Worm (Caenorhabditis elegans) whole organism, early embryonic: ENCODE data around the gene F18F11.4.

Source experiments
- B0310.2 ChIP-seq: sonication (generic microtip); optimal IDR thresholded peaks from 2 replicates; lab custom pipeline; 2016; ENCODE audit warnings: mild to moderate bottlenecking, missing genetic modification characterization, missing compliant biosample characterization
- F13C5.2 ChIP-seq: sonication (generic microtip); optimal IDR thresholded peaks from 2 replicates; lab custom pipeline; 2017; ENCODE audit warnings: mild to moderate bottlenecking, missing genetic modification characterization, inconsistent platforms, missing compliant biosample characterization
- aly-1 ChIP-seq: sonication (generic microtip); optimal IDR thresholded peaks from 2 replicates; lab custom pipeline; 2016; ENCODE audit warnings: missing genetic modification characterization, missing compliant biosample characterization
- ama-1 ChIP-seq: fragments of 150-350 bp; optimal IDR thresholded peaks from 2 replicates; lab custom pipeline; 2014
- ceh-13 ChIP-seq: fragments of 200-800 bp; sonication (Bioruptor generic); optimal IDR thresholded peaks from 2 replicates; lab custom pipeline; 2018; ENCODE audit warnings: mild to moderate bottlenecking, missing genetic modification characterization, missing compliant biosample characterization
- ceh-36 ChIP-seq: sonication (generic microtip); optimal IDR thresholded peaks from 2 replicates; lab custom pipeline; 2016; ENCODE audit warnings: missing genetic modification characterization, inconsistent platforms, missing compliant biosample characterization
- ets-7 ChIP-seq: sonication (generic microtip); optimal IDR thresholded peaks from 2 replicates; lab custom pipeline; 2016; ENCODE audit warnings: missing genotype, missing genetic modification characterization, missing compliant biosample characterization
- flt-1 ChIP-seq: fragments of 200-800 bp; sonication (Bioruptor generic); IDR thresholded peaks from 2 replicates; pipeline ENCODE4 v1.3.6; 2022; ENCODE audit warnings: missing genetic modification characterization, missing compliant biosample characterization
- hmbx-1 ChIP-seq: sonication (generic microtip); optimal IDR thresholded peaks from 2 replicates; lab custom pipeline; 2016; ENCODE audit warnings: mild to moderate bottlenecking, missing genetic modification characterization, missing compliant biosample characterization
- hmg-4 ChIP-seq: fragments of 200-800 bp; sonication (Bioruptor generic); optimal IDR thresholded peaks from 2 replicates; lab custom pipeline; 2018; ENCODE audit warnings: mild to moderate bottlenecking, missing genetic modification characterization, missing compliant biosample characterization
- hnd-1 ChIP-seq: sonication (generic microtip); optimal IDR thresholded peaks from 2 replicates; lab custom pipeline; 2016; ENCODE audit warnings: missing genetic modification characterization, missing compliant biosample characterization
- pes-1 ChIP-seq: fragments of 200-800 bp; sonication (Bioruptor generic); IDR thresholded peaks from 2 replicates; pipeline ENCODE4 v1.3.6; 2022; ENCODE audit warnings: missing genetic modification reagents, missing genetic modification characterization, missing compliant biosample characterization
- scrt-1 ChIP-seq: fragments of 200-800 bp; sonication (Bioruptor generic); IDR thresholded peaks from 2 replicates; pipeline ENCODE4 v1.3.6; 2022; ENCODE audit warnings: missing genetic modification characterization, missing compliant biosample characterization
- sea-1 ChIP-seq: fragments of 200-800 bp; sonication (Bioruptor generic); conservative IDR thresholded peaks from 2 replicates; pipeline ENCODE4 v1.3.6; 2022; ENCODE audit warnings: missing genetic modification characterization, missing compliant biosample characterization
- tbx-11 ChIP-seq: fragments of 200-800 bp; sonication (Bioruptor generic); IDR thresholded peaks from 2 replicates; pipeline ENCODE4 v1.3.6; 2022; ENCODE audit warnings: missing genetic modification characterization, missing compliant biosample characterization
- tbx-37 ChIP-seq: fragments of 200-800 bp; sonication (Bioruptor generic); conservative IDR thresholded peaks from 2 replicates; pipeline ENCODE4 v1.3.6; 2022; ENCODE audit warnings: missing genetic modification reagents, missing genetic modification characterization, missing compliant biosample characterization
- tra-4 ChIP-seq: sonication (generic microtip); optimal IDR thresholded peaks from 2 replicates; lab custom pipeline; 2017; ENCODE audit warnings: missing genetic modification characterization, missing compliant biosample characterization

The F18F11.4 gene

ce11 chrIV:319654-320053 is 11.0 kb upstream of the F18F11.4 start:
- TF ChIP-seq pes-1 (GFP tag; lab: Robert Waterston, UW) (no peak), hnd-1 (tag; lab: Kevin White, UChicago) (no peak), tra-4 (no peak), hmg-4 (GFP tag; lab: Kevin White, UChicago) (no peak), ets-7 (tag; lab: Kevin White, UChicago) (no peak), B0310.2 (tag; lab: Kevin White, UChicago) (no peak), flt-1 (GFP tag; lab: Robert Waterston, UW) (no peak), ceh-13 (no peak), sea-1 (GFP tag; lab: Robert Waterston, UW) (no peak), F13C5.2 (tag; lab: Kevin White, UChicago) (no peak), ama-1 (lab: Kevin White, UChicago) (no peak), tbx-37 (GFP tag; lab: Robert Waterston, UW) (no peak), scrt-1 (no peak), ceh-36 (tag; lab: Kevin White, UChicago) (no peak), tbx-11 (GFP tag; lab: Robert Waterston, UW) (no peak)

- TF ChIP-seq B0310.2 (tag; lab: Kevin White, UChicago) (no peak), ama-1 (lab: Kevin White, UChicago) (no peak), hnd-1 (tag; lab: Kevin White, UChicago) (no peak), sea-1 (GFP tag; lab: Robert Waterston, UW) (no peak), ceh-13 (no peak), hmg-4 (GFP tag; lab: Kevin White, UChicago) (no peak), tbx-37 (GFP tag; lab: Robert Waterston, UW) (no peak), tra-4 (no peak), ceh-36 (tag; lab: Kevin White, UChicago) (no peak), scrt-1 (no peak)
Observed at ce11 chrIV:320380-320779, 10.2 kb upstream of the F18F11.4 start, which contains the start of gene dsc-4. dsc-4 (minus strand) TSS chrIV:320544.

- TF ChIP-seq tbx-11 (GFP tag; lab: Robert Waterston, UW) (peak; percentile 56), ama-1 (lab: Kevin White, UChicago) (no peak), B0310.2 (tag; lab: Kevin White, UChicago) (no peak), tbx-37 (GFP tag; lab: Robert Waterston, UW) (peak; percentile 65; the same call in 1 of the 2 replicates), hmbx-1 (tag; lab: Kevin White, UChicago) (no peak), ets-7 (tag; lab: Kevin White, UChicago) (no peak), sea-1 (GFP tag; lab: Robert Waterston, UW) (peak; percentile 34; the same call in 1 of the 2 replicates), flt-1 (GFP tag; lab: Robert Waterston, UW) (peak; percentile 47), hnd-1 (tag; lab: Kevin White, UChicago) (peak; percentile 38), ceh-36 (tag; lab: Kevin White, UChicago) (no peak), scrt-1 (peak; percentile 83), hmg-4 (GFP tag; lab: Kevin White, UChicago) (peak; percentile 38), ceh-13 (no peak), F13C5.2 (tag; lab: Kevin White, UChicago) (peak; percentile 50), aly-1 (peak; percentile 29), pes-1 (GFP tag; lab: Robert Waterston, UW) (peak; percentile 72), tra-4 (no peak)
Observed at ce11 chrIV:322497-322896, 8.1 kb upstream of the F18F11.4 start, which contains the start of gene grl-26. grl-26 (minus strand) TSS chrIV:322814.

- TF ChIP-seq ama-1 (lab: Kevin White, UChicago) (no peak), sea-1 (GFP tag; lab: Robert Waterston, UW) (no peak), ceh-36 (tag; lab: Kevin White, UChicago) (no peak), flt-1 (GFP tag; lab: Robert Waterston, UW) (no peak), scrt-1 (no peak), hnd-1 (tag; lab: Kevin White, UChicago) (no peak)
Observed at ce11 chrIV:324759-325158, 5.9 kb upstream of the F18F11.4 start, which contains the start of gene drl-1. drl-1 (plus strand) TSS chrIV:325059.

- TF ChIP-seq aly-1, result no peak
Observed at ce11 chrIV:325640-326039, 5.0 kb upstream of the F18F11.4 start.

ce11 chrIV:326564-327070 is 4.0 kb upstream of the F18F11.4 start, which contains the start of gene col-101:
col-101 (minus strand) TSS chrIV:327020.
- TF ChIP-seq ets-7 (tag; lab: Kevin White, UChicago) (no peak), tbx-11 (GFP tag; lab: Robert Waterston, UW) (no peak), scrt-1 (no peak), pes-1 (GFP tag; lab: Robert Waterston, UW) (no peak), hmg-4 (GFP tag; lab: Kevin White, UChicago) (no peak), B0310.2 (tag; lab: Kevin White, UChicago) (no peak), hmbx-1 (tag; lab: Kevin White, UChicago) (no peak), hnd-1 (tag; lab: Kevin White, UChicago) (no peak), F13C5.2 (tag; lab: Kevin White, UChicago) (no peak), flt-1 (GFP tag; lab: Robert Waterston, UW) (no peak), tbx-37 (GFP tag; lab: Robert Waterston, UW) (no peak), ceh-13 (no peak), ama-1 (lab: Kevin White, UChicago) (no peak), sea-1 (GFP tag; lab: Robert Waterston, UW) (no peak), ceh-36 (tag; lab: Kevin White, UChicago) (no peak)

- no peak for TF ChIP-seq pes-1 (GFP tag; lab: Robert Waterston, UW)
- no peak for TF ChIP-seq B0310.2 (tag; lab: Kevin White, UChicago)
- TF ChIP-seq aly-1, result no peak
- no peak for TF ChIP-seq tbx-11 (GFP tag; lab: Robert Waterston, UW)
- TF ChIP-seq F13C5.2 (tag; lab: Kevin White, UChicago), result no peak
Observed at ce11 chrIV:337128-337646, 6.6 kb downstream of the F18F11.4 start, which contains the start of gene pxmp-4. pxmp-4 (minus strand) TSS chrIV:337178.
